Worm (Caenorhabditis elegans) whole organism, L4 larva: ENCODE results near the gene ttr-32.

ENCODE experiments used
- F37D6.2 ChIP-seq: sonication (generic microtip); optimal IDR thresholded peaks from 2 replicates; lab custom pipeline; 2016; ENCODE audit warnings: mild to moderate bottlenecking, missing genetic modification characterization, missing compliant biosample characterization
- F49E8.2 ChIP-seq: sonication (generic microtip); optimal IDR thresholded peaks from 2 replicates; lab custom pipeline; 2016; ENCODE audit warnings: missing compliant biosample characterization, mild to moderate bottlenecking, missing genetic modification characterization, borderline replicate concordance
- Y48G9A.11 ChIP-seq: fragments of 200-800 bp; sonication (Bioruptor generic); IDR thresholded peaks from 2 replicates; pipeline ENCODE4 v1.3.6; 2022; ENCODE audit warnings: missing genetic modification reagents, missing genetic modification characterization, missing compliant biosample characterization
- attf-4 ChIP-seq: sonication (generic microtip); optimal IDR thresholded peaks from 3 replicates; lab custom pipeline; 2017; ENCODE audit warnings: missing biosample characterization, missing genetic modification characterization
- ceh-20 ChIP-seq: fragments of 200-800 bp; sonication (Bioruptor generic); IDR thresholded peaks from 2 replicates; pipeline ENCODE4 v1.3.6; 2022; ENCODE audit warnings: missing genetic modification reagents, missing genetic modification characterization, missing compliant biosample characterization
- daf-12 ChIP-seq: fragments of 150-350 bp; optimal IDR thresholded peaks from 2 replicates; lab custom pipeline; 2014; ENCODE audit warnings: missing biosample characterization, missing genetic modification reagents, missing genetic modification characterization
- daf-16 ChIP-seq, 3 experiments: sonication (generic microtip); optimal IDR thresholded peaks; 2 replicates each; lab custom pipeline; 2016 to 2017; ENCODE audit warnings: missing genetic modification characterization in 3 of 3, missing genetic modification reagents in 3 of 3, mild to moderate bottlenecking in 2 of 3, missing compliant biosample characterization in 2 of 3, missing biosample characterization in 1 of 3, moderate library complexity in 1 of 3
- dmd-6 ChIP-seq: fragments of 200-800 bp; sonication (Bioruptor generic); IDR thresholded peaks from 2 replicates; pipeline ENCODE4 v1.3.6; 2022; ENCODE audit warnings: missing genetic modification reagents, missing genetic modification characterization, missing compliant biosample characterization
- dmd-9 ChIP-seq: fragments of 200-800 bp; sonication (Bioruptor generic); IDR thresholded peaks from 2 replicates; pipeline ENCODE4 v1.3.6; 2022; ENCODE audit warnings: missing genetic modification reagents, missing genetic modification characterization, missing compliant biosample characterization
- egl-43 ChIP-seq: fragments of 200-800 bp; sonication (Bioruptor generic); IDR thresholded peaks from 2 replicates; pipeline ENCODE4 v1.3.6; 2022; ENCODE audit warnings: missing genetic modification reagents, missing genetic modification characterization, missing compliant biosample characterization
- fos-1 ChIP-seq: fragments of 150-350 bp; optimal IDR thresholded peaks from 2 replicates; lab custom pipeline; 2014; ENCODE audit warnings: missing biosample characterization, missing genetic modification characterization
- gei-8 ChIP-seq: fragments of 200-800 bp; sonication (Bioruptor generic); optimal IDR thresholded peaks from 2 replicates; lab custom pipeline; 2018; ENCODE audit warnings: mild to moderate bottlenecking, missing genetic modification characterization, missing compliant biosample characterization
- hlh-11 ChIP-seq: fragments of 200-800 bp; sonication (Bioruptor generic); optimal IDR thresholded peaks from 2 replicates; lab custom pipeline; 2018; ENCODE audit warnings: mild to moderate bottlenecking, missing genetic modification characterization, missing compliant biosample characterization
- jun-1 ChIP-seq: fragments of 150-350 bp; optimal IDR thresholded peaks from 2 replicates; lab custom pipeline; 2014; ENCODE audit warnings: missing biosample characterization, missing genetic modification reagents, missing genetic modification characterization
- lin-38 ChIP-seq: fragments of 200-800 bp; sonication (Bioruptor generic); IDR thresholded peaks from 2 replicates; pipeline ENCODE4 v1.3.6; 2022; ENCODE audit warnings: missing genetic modification reagents, missing genetic modification characterization, missing compliant biosample characterization
- lsy-2 ChIP-seq, 2 experiments: fragments of 150-350 bp in 1 of 2; sonication (generic microtip) in 1 of 2; optimal IDR thresholded peaks; 2 replicates each; lab custom pipeline; 2014 to 2017; ENCODE audit warnings: missing biosample characterization in 2 of 2, missing genetic modification characterization in 2 of 2
- mdl-1 ChIP-seq, 2 experiments: fragments of 150-350 bp in 1 of 2; sonication (generic microtip) in 1 of 2; optimal IDR thresholded peaks; 2 replicates each; lab custom pipeline; 2014 to 2017; ENCODE audit warnings: missing biosample characterization in 2 of 2, missing genetic modification characterization in 2 of 2
- mes-2 ChIP-seq: sonication (generic microtip); optimal IDR thresholded peaks from 2 replicates; lab custom pipeline; 2016; ENCODE audit warnings: missing genotype, mild to moderate bottlenecking, missing genetic modification characterization, missing compliant biosample characterization; ENCODE audit not compliant: poor library complexity, severe bottlenecking
- nhr-11 ChIP-seq: fragments of 150-350 bp; optimal IDR thresholded peaks from 2 replicates; lab custom pipeline; 2014; ENCODE audit warnings: missing biosample characterization, missing genetic modification characterization
- nhr-237 ChIP-seq: sonication (generic microtip); optimal IDR thresholded peaks from 2 replicates; lab custom pipeline; 2017; ENCODE audit warnings: missing biosample characterization, missing genetic modification characterization
- nhr-25 ChIP-seq: sonication (generic microtip); optimal IDR thresholded peaks from 2 replicates; lab custom pipeline; 2017; ENCODE audit warnings: missing genetic modification characterization, mild to moderate bottlenecking, missing compliant biosample characterization, antibody characterized with exemption, moderate library complexity, borderline replicate concordance; ENCODE audit not compliant: insufficient read depth
- nhr-28 ChIP-seq: fragments of 150-350 bp; optimal IDR thresholded peaks from 2 replicates; lab custom pipeline; 2014; ENCODE audit warnings: missing biosample characterization, missing genetic modification characterization
- nhr-48 ChIP-seq: sonication (generic microtip); optimal IDR thresholded peaks from 2 replicates; lab custom pipeline; 2016; ENCODE audit warnings: mild to moderate bottlenecking, missing genetic modification characterization, missing compliant biosample characterization
- nhr-6 ChIP-seq: fragments of 150-350 bp; optimal IDR thresholded peaks from 2 replicates; lab custom pipeline; 2014; ENCODE audit warnings: missing biosample characterization, missing genetic modification characterization
- snpc-4 ChIP-seq: fragments of 150-350 bp; optimal IDR thresholded peaks from 2 replicates; lab custom pipeline; 2014; ENCODE audit warnings: missing biosample characterization, missing genetic modification characterization
- spr-3 ChIP-seq: fragments of 200-800 bp; sonication (Bioruptor generic); optimal IDR thresholded peaks from 2 replicates; lab custom pipeline; 2018; ENCODE audit warnings: mild to moderate bottlenecking, missing genetic modification characterization, missing compliant biosample characterization
- unc-62 ChIP-seq, 3 experiments: fragments of 150-350 bp in 1 of 3; sonication (generic microtip); optimal IDR thresholded peaks in 2 of 3; peaks in 1 of 3; 1 replicate in 1 of 3; 2 replicates in 2 of 3; lab custom pipeline; 2014 to 2017; ENCODE audit warnings: missing biosample characterization in 3 of 3, missing genetic modification characterization in 3 of 3, missing genetic modification reagents in 3 of 3, missing genotype in 1 of 3
- vab-7 ChIP-seq: fragments of 200-800 bp; sonication (Bioruptor generic); IDR thresholded peaks from 2 replicates; pipeline ENCODE4 v1.3.6; 2022; ENCODE audit warnings: missing genetic modification reagents, missing genetic modification characterization, missing compliant biosample characterization
- zip-11 ChIP-seq: fragments of 200-800 bp; sonication (Bioruptor generic); IDR thresholded peaks from 2 replicates; pipeline ENCODE4 v1.3.6; 2022; ENCODE audit warnings: missing genetic modification characterization, missing compliant biosample characterization
- zip-2 ChIP-seq: fragments of 150-350 bp; optimal IDR thresholded peaks from 2 replicates; lab custom pipeline; 2014; ENCODE audit warnings: missing biosample characterization, missing genetic modification characterization
- ztf-11 ChIP-seq: fragments of 150-350 bp; optimal IDR thresholded peaks from 2 replicates; lab custom pipeline; 2014; ENCODE audit warnings: missing biosample characterization, missing genetic modification characterization

ttr-32 gene

DNA sequence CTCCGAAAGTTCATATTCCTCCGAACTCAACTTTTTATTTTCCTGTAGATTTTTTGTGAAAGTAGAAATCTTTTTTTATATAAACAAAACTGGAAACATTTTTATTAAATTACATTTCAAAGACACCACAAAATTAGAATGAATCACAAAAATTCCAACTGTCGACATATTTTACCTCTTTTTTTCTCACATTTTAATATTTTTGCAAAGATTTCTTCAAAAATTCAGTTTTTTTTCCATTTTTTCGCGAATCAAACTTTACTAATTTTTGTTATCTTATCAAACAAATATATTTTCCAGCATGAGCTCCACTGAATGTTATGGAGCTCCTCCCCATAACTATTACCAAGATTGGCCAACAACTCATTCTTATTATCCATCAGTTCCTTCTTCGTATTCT is 10.9 kb upstream of the ttr-32 start, which contains the start of gene ceh-13:
Gene ceh-13, plus strand, starts transcription at position 301 of the 400 bp plus-strand sequence.
- TF ChIP-seq nhr-11 (tag; lab: Kevin White, UChicago), result no peak

- no peak for TF ChIP-seq spr-3 (GFP tag; lab: Kevin White, UChicago)
- 0 out of 2 replicates have a peak, but pooled peaks have one; percentile 19 for TF ChIP-seq ceh-20 (GFP tag; lab: Robert Waterston, UW)
- peak in 1 of 2 experiments; percentile 94 for TF ChIP-seq unc-62 (GFP tag; optimal IDR thresholded peaks at IDR 0.05 in 1 of 2; lab: Kevin White, UChicago)
- no peak for TF ChIP-seq unc-62 (tag; optimal IDR thresholded peaks at IDR 0.05; lab: Kevin White, UChicago)
- TF ChIP-seq dmd-9 (GFP tag; lab: Robert Waterston, UW), result no peak
- peak; percentile 14 for TF ChIP-seq nhr-28
- TF ChIP-seq lsy-2 (tag; optimal IDR thresholded peaks at IDR 0.05; lab: Kevin White, UChicago), result peak; percentile 29 to 66
- TF ChIP-seq zip-11, result no peak
- no peak for TF ChIP-seq daf-12
- no peak for TF ChIP-seq daf-16 (GFP tag; optimal IDR thresholded peaks at IDR 0.05; lab: Kevin White, UChicago)
- TF ChIP-seq daf-16 (tag; optimal IDR thresholded peaks at IDR 0.05; lab: Kevin White, UChicago), result no peak
- TF ChIP-seq nhr-6 (tag; lab: Kevin White, UChicago), result no peak
Measured at ce11 chrIII:7557930-7558470, 8.2 kb upstream of the ttr-32 start.

ce11 chrIII:7558658-7559057 is 7.6 kb upstream of the ttr-32 start:
- TF ChIP-seq lin-38, result no peak
- no peak for TF ChIP-seq mes-2 (tag; lab: Kevin White, UChicago)
- no peak for TF ChIP-seq jun-1 (tag; lab: Kevin White, UChicago)
- no peak for TF ChIP-seq mdl-1 (tag; optimal IDR thresholded peaks at IDR 0.05; lab: Kevin White, UChicago)
- no peak for TF ChIP-seq F49E8.2 (tag; lab: Kevin White, UChicago)
- TF ChIP-seq fos-1 (tag; lab: Kevin White, UChicago), result no peak
- TF ChIP-seq vab-7 (GFP tag; lab: Robert Waterston, UW), result no peak
- no peak for TF ChIP-seq snpc-4 (tag; lab: Kevin White, UChicago)
- TF ChIP-seq attf-4 (tag; lab: Kevin White, UChicago), result no peak
- TF ChIP-seq ztf-11 (tag; lab: Kevin White, UChicago), result no peak
- TF ChIP-seq Y48G9A.11 (GFP tag; lab: Robert Waterston, UW), result no peak
- TF ChIP-seq nhr-48 (tag; lab: Kevin White, UChicago), result no peak
- no peak for TF ChIP-seq zip-2 (tag; lab: Kevin White, UChicago)
- TF ChIP-seq nhr-237 (tag; lab: Kevin White, UChicago), result no peak
- TF ChIP-seq spr-3 (GFP tag; lab: Kevin White, UChicago), result no peak

DNA sequence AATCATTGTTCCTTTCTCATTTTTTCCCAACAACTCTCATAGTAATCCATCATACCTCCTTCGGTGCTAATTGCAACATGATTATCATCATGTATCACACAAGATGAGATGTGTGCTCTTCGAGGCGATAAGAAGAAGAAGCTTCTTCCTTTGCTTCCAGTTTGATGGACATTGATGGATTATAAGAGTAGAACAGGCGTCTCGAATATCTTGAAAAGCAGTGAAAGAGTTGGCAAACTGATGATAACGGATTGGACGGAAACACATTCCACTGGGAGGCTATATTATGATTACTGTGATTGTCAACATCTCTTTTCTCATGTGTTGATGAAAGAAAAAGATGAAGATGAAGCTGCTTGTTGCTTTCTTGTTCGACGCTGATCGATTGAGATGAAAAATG is 6.3 kb upstream of the ttr-32 start:
- no peak for TF ChIP-seq egl-43
- peak in 1 of 2 experiments; percentile 77 for TF ChIP-seq daf-16 (GFP tag; optimal IDR thresholded peaks at IDR 0.05; lab: Kevin White, UChicago)
- TF ChIP-seq daf-16 (tag; optimal IDR thresholded peaks at IDR 0.05; lab: Kevin White, UChicago), result no peak
- peak in 1 of 2 experiments; percentile 48 for TF ChIP-seq unc-62 (GFP tag; optimal IDR thresholded peaks at IDR 0.05 in 1 of 2; lab: Kevin White, UChicago)
- TF ChIP-seq unc-62 (tag; optimal IDR thresholded peaks at IDR 0.05; lab: Kevin White, UChicago), result no peak
- TF ChIP-seq hlh-11 (tag; lab: Kevin White, UChicago), result peak; percentile 1
- TF ChIP-seq, all 104 proteins: peak for 3

- no peak for TF ChIP-seq lsy-2 (tag; optimal IDR thresholded peaks at IDR 0.05; lab: Kevin White, UChicago)
- no peak for TF ChIP-seq nhr-25 (tag; lab: Kevin White, UChicago)
- no peak for TF ChIP-seq gei-8 (GFP tag; lab: Kevin White, UChicago)
- TF ChIP-seq dmd-6 (GFP tag; lab: Robert Waterston, UW), result no peak
- no peak for TF ChIP-seq F37D6.2 (tag; lab: Kevin White, UChicago)
- TF ChIP-seq daf-16 (GFP tag; optimal IDR thresholded peaks at IDR 0.05; lab: Kevin White, UChicago), result no peak
- TF ChIP-seq daf-16 (tag; optimal IDR thresholded peaks at IDR 0.05; lab: Kevin White, UChicago), result no peak
Measured at ce11 chrIII:7561872-7562271, 4.3 kb upstream of the ttr-32 start, which contains the start of gene lgc-12. Gene lgc-12, plus strand, starts transcription at chrIII:7562172.
